Fruit fly (Drosophila melanogaster): ENCODE data around the gene pll.

pll gene

dm6 chr3R:27253136-27253920 is at the start of gene pll (continued):
- no peak for TF ChIP-seq pan (optimal IDR thresholded peaks at IDR 0.05)
- peak in 1 of 2 experiments; percentile 94 for TF ChIP-seq pan (GFP tag; optimal IDR thresholded peaks at IDR 0.05 in 1 of 2, IDR thresholded peaks at IDR 0.05 in 1 of 2)
- TF ChIP-seq cwo (GFP tag; optimal IDR thresholded peaks at IDR 0.05) = peak; percentile 65
- peak; percentile 85 for TF ChIP-seq lmd (GFP tag; IDR thresholded peaks at IDR 0.05)
- no peak for TF ChIP-seq toy (GFP tag; IDR thresholded peaks at IDR 0.05)
- peak; percentile 30 for TF ChIP-seq CG6683 (GFP tag; optimal IDR thresholded peaks at IDR 0.05)
- TF ChIP-seq CG13894 (tag; optimal IDR thresholded peaks at IDR 0.05) = no peak
- no peak for TF ChIP-seq pita (GFP tag; optimal IDR thresholded peaks at IDR 0.05)
- peak in 1 of 3 experiments; percentile 64 for TF ChIP-seq Stat92E (GFP tag; optimal IDR thresholded peaks at IDR 0.05)
- peak; percentile 71 for TF ChIP-seq cas (GFP tag; IDR thresholded peaks at IDR 0.05)
- peak; percentile 71 for TF ChIP-seq CG10979 (tag; optimal IDR thresholded peaks at IDR 0.05)
- peak; percentile 82 for TF ChIP-seq CG9727 (GFP tag; optimal IDR thresholded peaks at IDR 0.05)
- peak; percentile 89 for TF ChIP-seq Aef1 (GFP tag; IDR thresholded peaks at IDR 0.05)
- TF ChIP-seq chinmo (GFP tag; IDR thresholded peaks at IDR 0.05; ENCODE audit: partially characterized antibody) = 0 out of 4 replicates have a peak, but pooled peaks have one; percentile 60
- TF ChIP-seq CG12219 (GFP tag; optimal IDR thresholded peaks at IDR 0.05) = peak; percentile 21
- TF ChIP-seq CG10431 (GFP tag; optimal IDR thresholded peaks at IDR 0.05) = no peak
- TF ChIP-seq CG8359 (GFP tag; optimal IDR thresholded peaks at IDR 0.05; ENCODE audit: borderline replicate concordance) = no peak
- TF ChIP-seq CG9215 (GFP tag; IDR thresholded peaks at IDR 0.05) = peak; percentile 85
- peak; percentile 69 to 74 for TF ChIP-seq chif (GFP tag; optimal IDR thresholded peaks at IDR 0.05)
- TF ChIP-seq Six4 (GFP tag; optimal IDR thresholded peaks at IDR 0.05) = peak; percentile 71
- peak; percentile 64 for TF ChIP-seq CG16815 (GFP tag; optimal IDR thresholded peaks at IDR 0.05)
- peak; percentile 70 for TF ChIP-seq klu (GFP tag; IDR thresholded peaks at IDR 0.05)
- no peak for TF ChIP-seq lbe (GFP tag; optimal IDR thresholded peaks at IDR 0.05)
- peak; percentile 81 for TF ChIP-seq CG13775 (GFP tag; optimal IDR thresholded peaks at IDR 0.05)
- peak; percentile 65 for TF ChIP-seq kay (GFP tag; optimal IDR thresholded peaks at IDR 0.05)
- TF ChIP-seq Oli (tag; optimal IDR thresholded peaks at IDR 0.05) = peak; percentile 62
- peak; percentile 85 for TF ChIP-seq CG14014 (GFP tag; IDR thresholded peaks at IDR 0.05)
- TF ChIP-seq ci (GFP tag; IDR thresholded peaks at IDR 0.05) = peak; percentile 91
- TF ChIP-seq ERR (GFP tag; optimal IDR thresholded peaks at IDR 0.05) = peak; percentile 76
- TF ChIP-seq Deaf1 (tag; optimal IDR thresholded peaks at IDR 0.05) = peak; percentile 58
- peak; percentile 72 for TF ChIP-seq Fer1 (GFP tag; optimal IDR thresholded peaks at IDR 0.05)
- TF ChIP-seq Atf-2 (GFP tag; optimal IDR thresholded peaks at IDR 0.05) = peak; percentile 27
- no peak for TF ChIP-seq Hey (tag; optimal IDR thresholded peaks at IDR 0.05)
- TF ChIP-seq HLH54F (GFP tag; optimal IDR thresholded peaks at IDR 0.05) = peak; percentile 68
- TF ChIP-seq NK7.1 (GFP tag; optimal IDR thresholded peaks at IDR 0.05) = no peak
- peak; percentile 90 for TF ChIP-seq tgo (GFP tag; IDR thresholded peaks at IDR 0.05)
- peak; percentile 58; the same call in 1 of the 3 replicates for TF ChIP-seq CG11560 (tag; IDR thresholded peaks at IDR 0.05)
- TF ChIP-seq Hr3 (GFP tag; optimal IDR thresholded peaks at IDR 0.05) = peak; percentile 86
- TF ChIP-seq CG42726 (GFP tag; IDR thresholded peaks at IDR 0.05; ENCODE audit: partially characterized antibody) = peak; percentile 35; the same call in 1 of the 2 replicates
- peak; percentile 88 for TF ChIP-seq CG11695 (GFP tag; IDR thresholded peaks at IDR 0.05)
- peak; percentile 58 for TF ChIP-seq run (tag; optimal IDR thresholded peaks at IDR 0.05)
- TF ChIP-seq CG3281 (GFP tag; optimal IDR thresholded peaks at IDR 0.05) = peak; percentile 63
- TF ChIP-seq Tbp (GFP tag; optimal IDR thresholded peaks at IDR 0.05) = peak; percentile 69
- peak; percentile 82 for TF ChIP-seq PHDP (tag; optimal IDR thresholded peaks at IDR 0.05)
- peak; percentile 49 for TF ChIP-seq dm (GFP tag; optimal IDR thresholded peaks at IDR 0.05)
- peak; percentile 83 for TF ChIP-seq Rx (GFP tag; IDR thresholded peaks at IDR 0.05)
- peak; percentile 82 for TF ChIP-seq CG12942 (GFP tag; optimal IDR thresholded peaks at IDR 0.05)
- TF ChIP-seq CG8924 (tag; optimal IDR thresholded peaks at IDR 0.05) = peak; percentile 77
- no peak for TF ChIP-seq gem (tag; optimal IDR thresholded peaks at IDR 0.05)

Measured in whole organism, embryonic.